Worm (Caenorhabditis elegans) whole organism, mixed stage, embryonic: Measurements from ENCODE around the gene T05A1.5.

Experiments used
- M03D4.4 ChIP-seq: sonication (generic microtip); optimal IDR thresholded peaks from 2 replicates; lab custom pipeline; 2017; ENCODE audit warnings: mild to moderate bottlenecking, missing genetic modification characterization, missing compliant biosample characterization
- bed-3 ChIP-seq: fragments of 200-800 bp; sonication (Bioruptor generic); optimal IDR thresholded peaks from 3 replicates; lab custom pipeline; 2018; ENCODE audit warnings: mild to moderate bottlenecking, missing genetic modification characterization, moderate library complexity, missing compliant biosample characterization
- blmp-1 ChIP-seq: fragments of 150-350 bp; optimal IDR thresholded peaks from 2 replicates; lab custom pipeline; 2014; ENCODE audit warnings: missing biosample characterization, missing genetic modification characterization
- ceh-39 ChIP-seq: fragments of 150-350 bp; optimal IDR thresholded peaks from 2 replicates; lab custom pipeline; 2014; ENCODE audit warnings: missing biosample characterization, missing genetic modification characterization
- ceh-43 ChIP-seq: fragments of 200-800 bp; sonication (Bioruptor generic); optimal IDR thresholded peaks from 2 replicates; lab custom pipeline; 2018; ENCODE audit warnings: mild to moderate bottlenecking, missing genetic modification characterization, moderate library complexity, missing compliant biosample characterization
- ceh-83 ChIP-seq: fragments of 200-800 bp; sonication (Bioruptor generic); optimal IDR thresholded peaks from 2 replicates; lab custom pipeline; 2018; ENCODE audit warnings: mild to moderate bottlenecking, missing genetic modification characterization, missing compliant biosample characterization
- ces-1 ChIP-seq: fragments of 150-350 bp; optimal IDR thresholded peaks from 2 replicates; lab custom pipeline; 2014; ENCODE audit warnings: missing biosample characterization, missing genetic modification reagents, missing genetic modification characterization
- cnd-1 ChIP-seq: fragments of 200-800 bp; sonication (Bioruptor generic); optimal IDR thresholded peaks from 2 replicates; lab custom pipeline; 2018; ENCODE audit warnings: mild to moderate bottlenecking, missing genetic modification characterization, missing compliant biosample characterization
- drap-1 ChIP-seq: fragments of 200-800 bp; sonication (Bioruptor generic); optimal IDR thresholded peaks from 3 replicates; lab custom pipeline; 2018; ENCODE audit warnings: mild to moderate bottlenecking, missing genetic modification characterization, missing compliant biosample characterization
- elt-1 ChIP-seq: sonication (generic microtip); optimal IDR thresholded peaks from 2 replicates; lab custom pipeline; 2017; ENCODE audit warnings: missing genetic modification characterization, mild to moderate bottlenecking, missing compliant biosample characterization, antibody characterized with exemption, moderate library complexity, borderline replicate concordance; ENCODE audit not compliant: insufficient read depth
- elt-3 ChIP-seq: fragments of 150-350 bp; optimal IDR thresholded peaks from 2 replicates; lab custom pipeline; 2014; ENCODE audit warnings: missing biosample characterization, missing genetic modification characterization
- flh-1 ChIP-seq: fragments of 200-800 bp; sonication (Bioruptor generic); optimal IDR thresholded peaks from 2 replicates; lab custom pipeline; 2018; ENCODE audit warnings: mild to moderate bottlenecking, missing genetic modification characterization, moderate library complexity, missing compliant biosample characterization
- ham-2 ChIP-seq: fragments of 200-800 bp; sonication (Bioruptor generic); optimal IDR thresholded peaks from 2 replicates; lab custom pipeline; 2018; ENCODE audit warnings: mild to moderate bottlenecking, missing genetic modification characterization, missing compliant biosample characterization
- hlh-1 ChIP-seq: fragments of 150-350 bp; optimal IDR thresholded peaks from 2 replicates; lab custom pipeline; 2014; ENCODE audit warnings: missing biosample characterization, missing genetic modification reagents, missing genetic modification characterization
- lin-13 ChIP-seq: fragments of 150-350 bp; optimal IDR thresholded peaks from 2 replicates; lab custom pipeline; 2014; ENCODE audit warnings: missing biosample characterization, missing genetic modification characterization
- lin-32 ChIP-seq: fragments of 200-800 bp; sonication (Bioruptor generic); optimal IDR thresholded peaks from 2 replicates; lab custom pipeline; 2018; ENCODE audit warnings: mild to moderate bottlenecking, missing genetic modification characterization, missing compliant biosample characterization
- lsy-2 ChIP-seq: fragments of 150-350 bp; optimal IDR thresholded peaks from 2 replicates; lab custom pipeline; 2014; ENCODE audit warnings: missing biosample characterization, missing genetic modification characterization
- mab-5 ChIP-seq: fragments of 150-350 bp; optimal IDR thresholded peaks from 2 replicates; lab custom pipeline; 2014; ENCODE audit warnings: missing biosample characterization, missing genetic modification characterization
- mep-1 ChIP-seq: fragments of 150-350 bp; optimal IDR thresholded peaks from 2 replicates; lab custom pipeline; 2017; ENCODE audit warnings: missing biosample characterization, missing genetic modification reagents, missing genetic modification characterization, inconsistent platforms
- mls-2 ChIP-seq: sonication (generic microtip); optimal IDR thresholded peaks from 2 replicates; lab custom pipeline; 2016; ENCODE audit warnings: mild to moderate bottlenecking, missing genetic modification characterization, moderate library complexity, missing compliant biosample characterization
- nhr-12 ChIP-seq: fragments of 150-350 bp; optimal IDR thresholded peaks from 2 replicates; lab custom pipeline; 2014; ENCODE audit warnings: missing biosample characterization, missing genetic modification characterization
- nhr-2 ChIP-seq: fragments of 150-350 bp; optimal IDR thresholded peaks from 2 replicates; lab custom pipeline; 2014; ENCODE audit warnings: missing biosample characterization, missing genetic modification characterization
- nhr-237 ChIP-seq: fragments of 150-350 bp; optimal IDR thresholded peaks from 2 replicates; lab custom pipeline; 2014; ENCODE audit warnings: missing biosample characterization, missing genetic modification characterization
- nhr-28 ChIP-seq: fragments of 150-350 bp; optimal IDR thresholded peaks from 2 replicates; lab custom pipeline; 2014; ENCODE audit warnings: missing biosample characterization, missing genetic modification characterization
- nhr-76 ChIP-seq: sonication (generic microtip); optimal IDR thresholded peaks from 2 replicates; lab custom pipeline; 2017; ENCODE audit warnings: missing biosample characterization, missing genetic modification characterization
- pha-4 ChIP-seq: fragments of 150-350 bp; optimal IDR thresholded peaks from 2 replicates; lab custom pipeline; 2018; ENCODE audit warnings: missing biosample characterization, missing genetic modification reagents, missing genetic modification characterization
- sem-2 ChIP-seq: fragments of 200-800 bp; sonication (Bioruptor generic); optimal IDR thresholded peaks from 2 replicates; lab custom pipeline; 2018; ENCODE audit warnings: mild to moderate bottlenecking, missing genetic modification characterization, missing compliant biosample characterization
- snpc-4 ChIP-seq: fragments of 150-350 bp; optimal IDR thresholded peaks from 2 replicates; lab custom pipeline; 2014; ENCODE audit warnings: missing biosample characterization, missing genetic modification characterization
- sptf-1 ChIP-seq: sonication (generic microtip); optimal IDR thresholded peaks from 2 replicates; lab custom pipeline; 2017; ENCODE audit warnings: mild to moderate bottlenecking, missing genetic modification characterization, moderate library complexity, missing compliant biosample characterization
- tbx-8 ChIP-seq: fragments of 200-800 bp; sonication (Bioruptor generic); optimal IDR thresholded peaks from 2 replicates; lab custom pipeline; 2018; ENCODE audit warnings: mild to moderate bottlenecking, missing genetic modification characterization, moderate library complexity, missing compliant biosample characterization
- unc-120 ChIP-seq: sonication (generic microtip); optimal IDR thresholded peaks from 2 replicates; lab custom pipeline; 2017; ENCODE audit warnings: missing genetic modification characterization, missing compliant biosample characterization; ENCODE audit not compliant: poor library complexity, severe bottlenecking
- unc-39 ChIP-seq: fragments of 150-350 bp; optimal IDR thresholded peaks from 2 replicates; lab custom pipeline; 2014; ENCODE audit warnings: missing biosample characterization, missing genetic modification characterization
- unc-62 ChIP-seq: fragments of 150-350 bp; optimal IDR thresholded peaks from 2 replicates; lab custom pipeline; 2014; ENCODE audit warnings: missing biosample characterization, missing genetic modification reagents, missing genetic modification characterization
- zip-8 ChIP-seq: fragments of 150-350 bp; optimal IDR thresholded peaks from 2 replicates; lab custom pipeline; 2014; ENCODE audit warnings: missing biosample characterization, missing genetic modification characterization
- ztf-11 ChIP-seq: fragments of 150-350 bp; optimal IDR thresholded peaks from 2 replicates; lab custom pipeline; 2014; ENCODE audit warnings: missing biosample characterization, missing genetic modification characterization

Gene T05A1.5

ce11 chrIV:9506251-9506650 lies 39.8 kb upstream of the T05A1.5 start, which contains the start of gene ttr-9:
ttr-9 (minus strand) TSS chrIV:9506351.
- TF ChIP-seq pha-4 (tag; lab: Kevin White, UChicago) (no peak), elt-1 (tag; lab: Kevin White, UChicago) (no peak), nhr-2 (tag; lab: Kevin White, UChicago) (no peak), nhr-76 (tag; lab: Kevin White, UChicago) (no peak), drap-1 (no peak), cnd-1 (tag; lab: Kevin White, UChicago) (no peak), unc-39 (tag; lab: Kevin White, UChicago) (no peak), unc-120 (tag; lab: Kevin White, UChicago) (no peak), sem-2 (GFP tag; lab: Kevin White, UChicago) (no peak), tbx-8 (GFP tag; lab: Kevin White, UChicago) (no peak), lsy-2 (tag; lab: Kevin White, UChicago) (no peak), ceh-39 (tag; lab: Kevin White, UChicago) (no peak)
- TF ChIP-seq, all 35 proteins: peak for 0

- no peak for TF ChIP-seq nhr-12 (tag; lab: Kevin White, UChicago)
- no peak for TF ChIP-seq elt-1 (tag; lab: Kevin White, UChicago)
- no peak for TF ChIP-seq pha-4 (tag; lab: Kevin White, UChicago)
- no peak for TF ChIP-seq lin-32 (GFP tag; lab: Kevin White, UChicago)
- no peak for TF ChIP-seq blmp-1 (tag; lab: Kevin White, UChicago)
- no peak for TF ChIP-seq ces-1 (GFP tag; lab: Kevin White, UChicago)
- no peak for TF ChIP-seq mab-5 (tag; lab: Kevin White, UChicago)
- TF ChIP-seq snpc-4: no peak
- TF ChIP-seq nhr-237 (tag; lab: Kevin White, UChicago): no peak
- TF ChIP-seq, all 35 proteins: peak for 0
These were observed 37.5 kb upstream of the T05A1.5 start, which contains the start of gene ethe-1 for ce11 chrIV:9508612-9509011. ethe-1 (minus strand) TSS chrIV:9508761.

- TF ChIP-seq elt-1 (tag; lab: Kevin White, UChicago) (no peak), ztf-11 (tag; lab: Kevin White, UChicago) (no peak), nhr-28 (tag; lab: Kevin White, UChicago) (no peak), ceh-39 (tag; lab: Kevin White, UChicago) (no peak), unc-62 (no peak), sptf-1 (no peak), hlh-1 (tag; lab: Kevin White, UChicago) (no peak), M03D4.4 (tag; lab: Kevin White, UChicago) (no peak), ces-1 (GFP tag; lab: Kevin White, UChicago) (no peak), blmp-1 (tag; lab: Kevin White, UChicago) (no peak), tbx-8 (GFP tag; lab: Kevin White, UChicago) (no peak), mab-5 (tag; lab: Kevin White, UChicago) (no peak), cnd-1 (tag; lab: Kevin White, UChicago) (no peak), bed-3 (GFP tag; lab: Kevin White, UChicago) (no peak), mep-1 (tag; lab: Kevin White, UChicago) (no peak), sem-2 (GFP tag; lab: Kevin White, UChicago) (no peak), ham-2 (GFP tag; lab: Kevin White, UChicago) (no peak), lsy-2 (tag; lab: Kevin White, UChicago) (no peak), elt-3 (no peak), unc-120 (tag; lab: Kevin White, UChicago) (no peak)
These were observed 35.6 kb upstream of the T05A1.5 start, which contains the start of gene C33A12.4 for ce11 chrIV:9510439-9510838. C33A12.4 (minus strand) TSS chrIV:9510569.

ce11 chrIV:9511221-9511638 lies 34.9 kb upstream of the T05A1.5 start:
- TF ChIP-seq mep-1 (tag; lab: Kevin White, UChicago): peak; percentile 18
- TF ChIP-seq nhr-76 (tag; lab: Kevin White, UChicago): no peak
- peak; percentile 33 for TF ChIP-seq elt-3
- TF ChIP-seq cnd-1 (tag; lab: Kevin White, UChicago): peak; percentile 24
- no peak for TF ChIP-seq ham-2 (GFP tag; lab: Kevin White, UChicago)
- peak; percentile 52 for TF ChIP-seq mls-2
- peak; percentile 1 for TF ChIP-seq unc-62
- peak; percentile 44 for TF ChIP-seq blmp-1 (tag; lab: Kevin White, UChicago)
- no peak for TF ChIP-seq nhr-12 (tag; lab: Kevin White, UChicago)
- no peak for TF ChIP-seq tbx-8 (GFP tag; lab: Kevin White, UChicago)
- peak; percentile 18 for TF ChIP-seq nhr-237 (tag; lab: Kevin White, UChicago)
- peak; percentile 21 for TF ChIP-seq nhr-2 (tag; lab: Kevin White, UChicago)
- TF ChIP-seq lin-32 (GFP tag; lab: Kevin White, UChicago): no peak
- no peak for TF ChIP-seq ceh-43 (GFP tag; lab: Kevin White, UChicago)
- peak; percentile 23 for TF ChIP-seq sptf-1
- peak; percentile 26 for TF ChIP-seq pha-4 (tag; lab: Kevin White, UChicago)
- TF ChIP-seq unc-120 (tag; lab: Kevin White, UChicago): peak; percentile 9
- TF ChIP-seq lin-13 (tag; lab: Kevin White, UChicago): no peak
- no peak for TF ChIP-seq mab-5 (tag; lab: Kevin White, UChicago)
- TF ChIP-seq flh-1 (GFP tag; lab: Kevin White, UChicago): peak; percentile 7
- TF ChIP-seq nhr-28 (tag; lab: Kevin White, UChicago): no peak
- peak; percentile 1 for TF ChIP-seq lsy-2 (tag; lab: Kevin White, UChicago)
- no peak for TF ChIP-seq sem-2 (GFP tag; lab: Kevin White, UChicago)
- TF ChIP-seq ceh-39 (tag; lab: Kevin White, UChicago): peak; percentile 20
- TF ChIP-seq zip-8 (tag; lab: Kevin White, UChicago): no peak
- no peak for TF ChIP-seq elt-1 (tag; lab: Kevin White, UChicago)
- peak; percentile 90 for TF ChIP-seq ces-1 (GFP tag; lab: Kevin White, UChicago)
- no peak for TF ChIP-seq drap-1
- TF ChIP-seq bed-3 (GFP tag; lab: Kevin White, UChicago): no peak
- TF ChIP-seq unc-39 (tag; lab: Kevin White, UChicago): no peak
- no peak for TF ChIP-seq ceh-83
- no peak for TF ChIP-seq hlh-1 (tag; lab: Kevin White, UChicago)
- TF ChIP-seq M03D4.4 (tag; lab: Kevin White, UChicago): no peak
- TF ChIP-seq ztf-11 (tag; lab: Kevin White, UChicago): no peak
- no peak for TF ChIP-seq snpc-4
- TF ChIP-seq, all 35 proteins: peak for 15
